Fruit fly (Drosophila melanogaster) whole organism, embryonic: Measurements from ENCODE around the gene CG14362.

ENCODE experiments used
- ATbp ChIP-seq: fragments of 200-800 bp; sonication (Bioruptor generic); optimal IDR thresholded peaks from 2 replicates; lab custom pipeline; 2017; ENCODE audit warnings: missing biosample characterization, mild to moderate bottlenecking, missing genetic modification characterization, missing genetic modification reagents
- Ada2b ChIP-seq: fragments of 200-800 bp; sonication (Bioruptor generic); IDR thresholded peaks from 2 replicates; pipeline ENCODE4 v1.3.6; 2022; ENCODE audit warnings: missing biosample characterization, missing genetic modification characterization
- Atf6 ChIP-seq: fragments of 200-800 bp; sonication (Bioruptor generic); IDR thresholded peaks from 2 replicates; pipeline ENCODE4 v1.3.6; 2022; ENCODE audit warnings: missing biosample characterization, missing genetic modification characterization
- B-H2 ChIP-seq: fragments of 200-800 bp; sonication (Bioruptor generic); optimal IDR thresholded peaks from 2 replicates; lab custom pipeline; 2018; ENCODE audit warnings: missing biosample characterization, mild to moderate bottlenecking, missing genetic modification characterization
- CG1024 ChIP-seq: fragments of 200-800 bp; sonication (Bioruptor generic); IDR thresholded peaks from 2 replicates; pipeline ENCODE4 v1.3.6; 2022; ENCODE audit warnings: missing biosample characterization, missing genetic modification characterization
- CG11456 ChIP-seq: fragments of 200-800 bp; sonication (Bioruptor generic); IDR thresholded peaks from 3 replicates; pipeline ENCODE4 v1.3.6; 2022; ENCODE audit warnings: missing biosample characterization, missing genetic modification characterization
- CG12155 ChIP-seq: fragments of 200-800 bp; sonication (Bioruptor generic); optimal IDR thresholded peaks from 3 replicates; lab custom pipeline; 2016; ENCODE audit warnings: missing biosample characterization, missing genetic modification characterization
- CG13123 ChIP-seq: fragments of 200-800 bp; sonication (Bioruptor generic); optimal IDR thresholded peaks from 2 replicates; lab custom pipeline; 2016; ENCODE audit warnings: missing biosample characterization, missing genetic modification characterization
- CG13624 ChIP-seq: fragments of 200-800 bp; sonication (Bioruptor generic); optimal IDR thresholded peaks from 2 replicates; lab custom pipeline; 2016; ENCODE audit warnings: missing biosample characterization, missing genetic modification characterization
- CG14014 ChIP-seq: fragments of 200-800 bp; sonication (Bioruptor generic); IDR thresholded peaks from 2 replicates; pipeline ENCODE4 v1.3.6; 2022; ENCODE audit warnings: missing biosample characterization, missing genetic modification characterization
- CG14050 ChIP-seq: fragments of 200-800 bp; sonication (Bioruptor generic); IDR thresholded peaks from 3 replicates; pipeline ENCODE4 v1.3.6; 2022; ENCODE audit warnings: missing biosample characterization, missing genetic modification characterization
- CG15011 ChIP-seq: fragments of 200-800 bp; sonication (Bioruptor generic); optimal IDR thresholded peaks from 3 replicates; lab custom pipeline; 2018; ENCODE audit warnings: missing biosample characterization, mild to moderate bottlenecking, missing genetic modification characterization
- CG16863 ChIP-seq: fragments of 200-800 bp; sonication (Bioruptor generic); optimal IDR thresholded peaks from 3 replicates; lab custom pipeline; 2016; ENCODE audit warnings: missing biosample characterization, missing genetic modification characterization
- CG17912 ChIP-seq: fragments of 200-800 bp; sonication (Bioruptor generic); optimal IDR thresholded peaks from 2 replicates; lab custom pipeline; 2018; ENCODE audit warnings: missing biosample characterization, mild to moderate bottlenecking, missing genetic modification characterization
- CG18476 ChIP-seq: fragments of 200-800 bp; sonication (Bioruptor generic); optimal IDR thresholded peaks from 2 replicates; lab custom pipeline; 2016; ENCODE audit warnings: missing biosample characterization, mild to moderate bottlenecking, missing genetic modification characterization
- CG30020 ChIP-seq: fragments of 200-800 bp; optimal IDR thresholded peaks from 2 replicates; lab custom pipeline; 2019; ENCODE audit warnings: missing biosample characterization, mild to moderate bottlenecking, missing genetic modification characterization, moderate library complexity
- CG30403 ChIP-seq: fragments of 200-800 bp; sonication (Bioruptor generic); optimal IDR thresholded peaks from 3 replicates; lab custom pipeline; 2016; ENCODE audit warnings: missing biosample characterization, missing genetic modification characterization
- CG3847 ChIP-seq: fragments of 200-800 bp; sonication (Bioruptor generic); IDR thresholded peaks from 2 replicates; pipeline ENCODE4 v1.3.6; 2022; ENCODE audit warnings: missing biosample characterization, missing genetic modification characterization
- CG4360 ChIP-seq: fragments of 200-800 bp; sonication (Bioruptor generic); IDR thresholded peaks from 2 replicates; pipeline ENCODE4 v1.3.6; 2022; ENCODE audit warnings: missing biosample characterization, missing genetic modification characterization
- CG5245 ChIP-seq: fragments of 200-800 bp; sonication (Bioruptor generic); optimal IDR thresholded peaks from 3 replicates; lab custom pipeline; 2016; ENCODE audit warnings: missing biosample characterization, missing genetic modification characterization
- CG6813 ChIP-seq: fragments of 200-800 bp; sonication (Bioruptor generic); optimal IDR thresholded peaks from 2 replicates; lab custom pipeline; 2017; ENCODE audit warnings: missing biosample characterization, missing genetic modification characterization, mild to moderate bottlenecking, moderate library complexity, missing genetic modification reagents
- CG7357 ChIP-seq: fragments of 200-800 bp; sonication (Bioruptor generic); IDR thresholded peaks from 3 replicates; pipeline ENCODE4 v1.3.6; 2022; ENCODE audit warnings: missing biosample characterization, missing genetic modification characterization
- CG8359 ChIP-seq: fragments of 200-800 bp; sonication (Bioruptor generic); optimal IDR thresholded peaks from 2 replicates; lab custom pipeline; 2017; ENCODE audit warnings: missing biosample characterization, mild to moderate bottlenecking, missing genetic modification characterization, borderline replicate concordance
- CkIIα-i1 ChIP-seq: fragments of 200-800 bp; sonication (Bioruptor generic); IDR thresholded peaks from 2 replicates; pipeline ENCODE4 v1.3.6; 2022; ENCODE audit warnings: missing biosample characterization, missing genetic modification characterization
- D ChIP-seq, 2 experiments: fragments of 200-800 bp in 1 of 2; fragments of >200 bp in 1 of 2; sonication (Bioruptor generic) in 1 of 2; optimal IDR thresholded peaks; 2 replicates in 1 of 2; 3 replicates in 1 of 2; lab custom pipeline; 2017; ENCODE audit warnings: mild to moderate bottlenecking in 1 of 2, missing biosample characterization in 1 of 2, missing genetic modification characterization in 1 of 2, missing genetic modification reagents in 1 of 2
- Ets97D ChIP-seq: fragments of 200-800 bp; sonication (Bioruptor generic); optimal IDR thresholded peaks from 3 replicates; lab custom pipeline; 2016; ENCODE audit warnings: missing biosample characterization, missing genetic modification characterization
- Hmr ChIP-seq: fragments of 200-800 bp; sonication (Bioruptor generic); optimal IDR thresholded peaks from 3 replicates; lab custom pipeline; 2017; ENCODE audit warnings: mild to moderate bottlenecking, missing biosample characterization, missing genetic modification reagents, missing genetic modification characterization
- Hsf ChIP-seq: fragments of 200-800 bp; sonication (Bioruptor generic); optimal IDR thresholded peaks from 3 replicates; lab custom pipeline; 2016; ENCODE audit warnings: missing biosample characterization, missing genetic modification characterization
- Lpt ChIP-seq: fragments of >200 bp; optimal IDR thresholded peaks from 2 replicates; lab custom pipeline; 2018; ENCODE audit warnings: missing biosample characterization, missing genetic modification characterization
- Meics ChIP-seq: fragments of 200-800 bp; sonication (Bioruptor generic); optimal IDR thresholded peaks from 2 replicates; lab custom pipeline; 2017; ENCODE audit warnings: missing biosample characterization, mild to moderate bottlenecking, missing genetic modification characterization
- Neu2 ChIP-seq: fragments of 200-800 bp; sonication (Bioruptor generic); optimal IDR thresholded peaks from 3 replicates; lab custom pipeline; 2016; ENCODE audit warnings: missing biosample characterization, missing genetic modification characterization, borderline replicate concordance
- NfI ChIP-seq: fragments of 200-800 bp; sonication (Bioruptor generic); optimal IDR thresholded peaks from 3 replicates; lab custom pipeline; 2018; ENCODE audit warnings: missing biosample characterization, mild to moderate bottlenecking, missing genetic modification characterization, moderate library complexity
- Ptx1 ChIP-seq: fragments of 200-800 bp; sonication (Bioruptor generic); IDR thresholded peaks from 2 replicates; pipeline ENCODE4 v1.3.6; 2022; ENCODE audit warnings: missing biosample characterization, missing genetic modification characterization
- Xrp1 ChIP-seq: fragments of 200-800 bp; sonication (Bioruptor generic); IDR thresholded peaks from 2 replicates; pipeline ENCODE4 v1.3.6; 2022; ENCODE audit warnings: missing biosample characterization, missing genetic modification characterization
- ab ChIP-seq: fragments of 200-800 bp; sonication (Bioruptor generic); optimal IDR thresholded peaks from 2 replicates; lab custom pipeline; 2016; ENCODE audit warnings: missing biosample characterization, missing genetic modification characterization
- aop ChIP-seq: fragments of 200-800 bp; sonication (Bioruptor generic); IDR thresholded peaks from 2 replicates; pipeline ENCODE4 v1.3.6; 2022; ENCODE audit warnings: missing biosample characterization, missing genetic modification characterization
- ase ChIP-seq: fragments of 200-800 bp; sonication (Bioruptor generic); IDR thresholded peaks from 3 replicates; pipeline ENCODE4 v1.3.6; 2022; ENCODE audit warnings: missing biosample characterization, missing genetic modification characterization
- bsh ChIP-seq, 2 experiments: fragments of 200-800 bp; sonication (Bioruptor generic); optimal IDR thresholded peaks; 2 replicates each; lab custom pipeline; 2017 to 2018; ENCODE audit warnings: mild to moderate bottlenecking in 2 of 2, missing biosample characterization in 2 of 2, missing genetic modification characterization in 2 of 2, moderate library complexity in 1 of 2
- corto ChIP-seq: fragments of 200-800 bp; sonication (Bioruptor generic); optimal IDR thresholded peaks from 2 replicates; lab custom pipeline; 2016; ENCODE audit warnings: missing biosample characterization, mild to moderate bottlenecking, missing genetic modification characterization, moderate library complexity
- exex ChIP-seq: fragments of 200-800 bp; sonication (Bioruptor generic); optimal IDR thresholded peaks from 4 replicates; lab custom pipeline; 2018; ENCODE audit warnings: missing biosample characterization, mild to moderate bottlenecking, missing genetic modification characterization, moderate library complexity
- gem ChIP-seq: fragments of 200-800 bp; sonication (Bioruptor generic); optimal IDR thresholded peaks from 2 replicates; lab custom pipeline; 2019; ENCODE audit warnings: missing biosample characterization, mild to moderate bottlenecking, missing genetic modification characterization, moderate library complexity
- hbn ChIP-seq: fragments of 200-800 bp; sonication (Bioruptor generic); IDR thresholded peaks from 2 replicates; pipeline ENCODE4 v1.3.6; 2022; ENCODE audit warnings: missing biosample characterization, missing genetic modification characterization; ENCODE audit not compliant: partially characterized antibody
- inv ChIP-seq: fragments of 200-800 bp; sonication (Bioruptor generic); IDR thresholded peaks from 2 replicates; pipeline ENCODE4 v1.3.6; 2022; ENCODE audit warnings: missing biosample characterization, missing genetic modification characterization; ENCODE audit not compliant: partially characterized antibody
- peb ChIP-seq: fragments of 200-800 bp; sonication (Bioruptor generic); IDR thresholded peaks from 2 replicates; pipeline ENCODE4 v1.3.6; 2022; ENCODE audit warnings: missing biosample characterization, missing genetic modification characterization
- repo ChIP-seq: fragments of 200-800 bp; sonication (Bioruptor generic); optimal IDR thresholded peaks from 2 replicates; lab custom pipeline; 2016; ENCODE audit warnings: missing biosample characterization, missing genetic modification characterization
- rib ChIP-seq: fragments of 200-800 bp; sonication (Bioruptor generic); IDR thresholded peaks from 2 replicates; pipeline ENCODE4 v1.3.6; 2022; ENCODE audit warnings: missing biosample characterization, missing genetic modification characterization
- ro ChIP-seq: fragments of 200-800 bp; sonication (Bioruptor generic); IDR thresholded peaks from 2 replicates; pipeline ENCODE4 v1.3.6; 2022; ENCODE audit warnings: missing biosample characterization, missing genetic modification characterization
- row ChIP-seq: fragments of 200-800 bp; sonication (Bioruptor generic); IDR thresholded peaks from 3 replicates; pipeline ENCODE4 v1.3.6; 2022; ENCODE audit warnings: missing biosample characterization, missing genetic modification characterization
- vvl ChIP-seq: fragments of 200-800 bp; sonication (Bioruptor generic); IDR thresholded peaks from 2 replicates; pipeline ENCODE4 v1.3.6; 2022; ENCODE audit warnings: missing biosample characterization, missing genetic modification characterization
- zf30C ChIP-seq: fragments of 200-800 bp; sonication (Bioruptor generic); optimal IDR thresholded peaks from 3 replicates; lab custom pipeline; 2018; ENCODE audit warnings: missing biosample characterization, mild to moderate bottlenecking, missing genetic modification characterization
- zfh1 ChIP-seq: fragments of 200-800 bp; sonication (Bioruptor generic); IDR thresholded peaks from 3 replicates; pipeline ENCODE4 v1.3.6; 2022; ENCODE audit warnings: missing biosample characterization, missing genetic modification characterization

Gene CG14362

DNA sequence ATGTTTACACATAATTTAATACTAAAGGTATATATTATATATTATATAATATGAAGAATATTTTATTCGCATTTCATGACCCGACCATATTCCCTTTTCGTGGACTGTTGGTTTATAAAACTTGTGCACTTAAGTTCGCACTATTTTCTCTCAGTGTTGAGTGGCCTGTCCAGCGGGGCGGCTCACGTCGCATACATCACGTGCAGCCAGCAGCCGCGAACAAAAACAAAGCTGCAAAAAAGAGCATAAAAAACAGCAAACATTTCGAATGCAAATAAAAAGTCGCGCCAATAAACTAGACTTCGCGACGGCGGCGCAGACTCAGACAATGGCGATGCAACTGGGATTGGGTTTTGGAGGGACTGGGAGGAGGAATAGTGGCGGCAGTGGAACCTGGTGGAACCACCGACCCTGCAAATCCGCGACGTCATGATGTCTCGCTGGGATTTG, 10.0 kb downstream of the CG14362 start (continued):
- TF ChIP-seq Meics (GFP tag; lab: Kevin White, UChicago) (no peak), Ada2b (GFP tag; lab: Robert Waterston, UW) (no peak), CG15011 (GFP tag; lab: Kevin White, UChicago) (no peak), CG18476 (GFP tag; lab: Kevin White, UChicago) (no peak), CG11456 (no peak), ATbp (GFP tag; lab: Kevin White, UChicago) (no peak), CG14014 (no peak), CG7357 (GFP tag; lab: Robert Waterston, UW) (no peak), B-H2 (GFP tag; lab: Kevin White, UChicago) (no peak), exex (no peak), gem (peak; percentile 18)

DNA sequence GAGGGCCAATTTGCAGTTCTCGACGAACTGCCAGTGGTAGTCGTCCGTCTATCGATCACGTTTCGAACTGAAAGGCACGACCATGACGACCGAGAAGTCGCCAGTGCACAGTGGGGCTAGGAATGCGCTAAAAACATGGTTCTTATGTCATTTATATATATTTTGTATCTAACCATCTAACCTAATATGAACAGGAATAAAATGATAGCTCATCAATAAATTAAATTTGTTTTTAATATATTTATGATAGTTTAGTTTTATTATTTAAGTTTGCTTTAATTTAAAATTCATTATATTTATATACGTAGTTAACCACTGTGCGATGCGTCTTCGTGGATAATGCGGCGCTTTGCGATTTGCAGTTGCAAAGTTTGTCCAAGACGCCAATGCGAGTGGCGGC, 11.6 kb downstream of the CG14362 start:
- TF ChIP-seq corto (GFP tag; lab: Kevin White, UChicago) = no peak
- peak; percentile 8; the same call in 1 of the 2 replicates for TF ChIP-seq Xrp1 (GFP tag; lab: Robert Waterston, UW)
- no peak for TF ChIP-seq D (optimal IDR thresholded peaks at IDR 0.05; lab: Kevin White, UChicago)
- no peak for TF ChIP-seq D (GFP tag; optimal IDR thresholded peaks at IDR 0.05; lab: Kevin White, UChicago)
- TF ChIP-seq vvl (GFP tag; lab: Robert Waterston, UW) = 0 out of 2 replicates have a peak, but pooled peaks have one; percentile 19
- TF ChIP-seq NfI (GFP tag; lab: Kevin White, UChicago) = no peak
- peak in 1 of 2 experiments; percentile 10 for TF ChIP-seq bsh (GFP tag; optimal IDR thresholded peaks at IDR 0.05; lab: Kevin White, UChicago)
- TF ChIP-seq inv = no peak
- TF ChIP-seq CkIIα-i1 = no peak
- TF ChIP-seq hbn = no peak
- no peak for TF ChIP-seq CG13624 (GFP tag; lab: Kevin White, UChicago)
- no peak for TF ChIP-seq Lpt (GFP tag; lab: Kevin White, UChicago)
- TF ChIP-seq CG4360 (GFP tag; lab: Robert Waterston, UW) = no peak
- no peak for TF ChIP-seq ase
- TF ChIP-seq Ets97D = no peak
- no peak for TF ChIP-seq ab (GFP tag; lab: Kevin White, UChicago)
- no peak for TF ChIP-seq rib
- no peak for TF ChIP-seq ro (GFP tag; lab: Robert Waterston, UW)
- TF ChIP-seq CG17912 (GFP tag; lab: Kevin White, UChicago) = no peak
- no peak for TF ChIP-seq CG16863 (GFP tag; lab: Kevin White, UChicago)
- TF ChIP-seq CG1024 (GFP tag; lab: Robert Waterston, UW) = no peak
- TF ChIP-seq CG6813 (GFP tag; lab: Kevin White, UChicago) = no peak
- TF ChIP-seq zf30C (GFP tag; lab: Kevin White, UChicago) = no peak
- TF ChIP-seq Hsf (GFP tag; lab: Kevin White, UChicago) = no peak
- no peak for TF ChIP-seq CG13123
- TF ChIP-seq CG14050 (GFP tag; lab: Robert Waterston, UW) = no peak
- TF ChIP-seq CG3847 (GFP tag; lab: Robert Waterston, UW) = no peak
- no peak for TF ChIP-seq peb (GFP tag; lab: Robert Waterston, UW)
- TF ChIP-seq row (GFP tag; lab: Robert Waterston, UW) = peak; percentile 37; the same call in 1 of the 3 replicates
- TF ChIP-seq CG30403 (GFP tag; lab: Kevin White, UChicago) = no peak
- no peak for TF ChIP-seq CG5245 (GFP tag; lab: Kevin White, UChicago)
- no peak for TF ChIP-seq CG30020 (tag; lab: Kevin White, UChicago)
- TF ChIP-seq Hmr (GFP tag; lab: Kevin White, UChicago) = no peak
- TF ChIP-seq repo (GFP tag; lab: Kevin White, UChicago) = no peak
- TF ChIP-seq aop (GFP tag; lab: Robert Waterston, UW) = no peak
- peak; percentile 17; the same call in 1 of the 3 replicates for TF ChIP-seq zfh1 (GFP tag; lab: Robert Waterston, UW)
- TF ChIP-seq Neu2 (GFP tag; lab: Kevin White, UChicago) = no peak
- no peak for TF ChIP-seq Ptx1 (GFP tag; lab: Robert Waterston, UW)
- no peak for TF ChIP-seq CG8359 (GFP tag; lab: Kevin White, UChicago)
- TF ChIP-seq CG12155 = no peak
- TF ChIP-seq Atf6 (GFP tag; lab: Robert Waterston, UW) = no peak
